Fruit fly (Drosophila melanogaster) whole organism, pupa: ENCODE data around the gene twit.

Source experiments
- CG12605 ChIP-seq: fragments of 200-800 bp; sonication (Bioruptor generic); IDR thresholded peaks from 2 replicates; pipeline ENCODE4 v1.3.6; 2022; ENCODE audit warnings: missing biosample characterization, missing genetic modification characterization
- CG15710 ChIP-seq: fragments of 200-800 bp; sonication (Bioruptor generic); optimal IDR thresholded peaks from 2 replicates; lab custom pipeline; 2018; ENCODE audit warnings: missing biosample characterization, mild to moderate bottlenecking, missing genetic modification characterization, moderate library complexity
- CG17806 ChIP-seq: fragments of 200-800 bp; sonication (Bioruptor generic); optimal IDR thresholded peaks from 2 replicates; lab custom pipeline; 2018; ENCODE audit warnings: missing biosample characterization, mild to moderate bottlenecking, missing genetic modification characterization, moderate library complexity
- CG32121 ChIP-seq: fragments of 200-800 bp; sonication (Bioruptor generic); IDR thresholded peaks from 2 replicates; pipeline ENCODE4 v1.3.6; 2022; ENCODE audit warnings: missing biosample characterization, missing genetic modification characterization
- CG8159 ChIP-seq: fragments of 200-800 bp; sonication (Bioruptor generic); optimal IDR thresholded peaks from 3 replicates; lab custom pipeline; 2018; ENCODE audit warnings: missing biosample characterization, mild to moderate bottlenecking, missing genetic modification characterization, moderate library complexity
- CG8301 ChIP-seq: fragments of 200-800 bp; sonication (Bioruptor generic); optimal IDR thresholded peaks from 2 replicates; lab custom pipeline; 2018; ENCODE audit warnings: missing biosample characterization, mild to moderate bottlenecking, missing genetic modification characterization
- D1 ChIP-seq: fragments of 200-800 bp; sonication (Bioruptor generic); optimal IDR thresholded peaks from 2 replicates; lab custom pipeline; 2018; ENCODE audit warnings: missing biosample characterization, mild to moderate bottlenecking, missing genetic modification characterization, moderate library complexity
- EcR ChIP-seq: fragments of 200-800 bp; sonication (Bioruptor generic); optimal IDR thresholded peaks from 3 replicates; lab custom pipeline; 2019; ENCODE audit warnings: missing biosample characterization, missing genetic modification characterization, mild to moderate bottlenecking, moderate library complexity, missing genetic modification reagents
- Pif1A ChIP-seq: fragments of 200-800 bp; sonication (Bioruptor generic); optimal IDR thresholded peaks from 3 replicates; lab custom pipeline; 2016; ENCODE audit warnings: missing biosample characterization, missing genetic modification characterization
- Snoo ChIP-seq: fragments of 200-800 bp; sonication (Bioruptor generic); optimal IDR thresholded peaks from 3 replicates; lab custom pipeline; 2017; ENCODE audit warnings: missing biosample characterization, mild to moderate bottlenecking, missing genetic modification characterization, inconsistent platforms
- fd96Ca ChIP-seq: fragments of 200-800 bp; sonication (Bioruptor generic); IDR thresholded peaks from 3 replicates; pipeline ENCODE4 v1.3.6; 2022; ENCODE audit warnings: missing biosample characterization, missing genetic modification characterization
- gl ChIP-seq: fragments of 200-800 bp; sonication (Bioruptor generic); optimal IDR thresholded peaks from 2 replicates; lab custom pipeline; 2018; ENCODE audit warnings: missing biosample characterization, mild to moderate bottlenecking, missing genetic modification characterization
- rn ChIP-seq: fragments of 200-800 bp; sonication (Bioruptor generic); IDR thresholded peaks from 2 replicates; pipeline ENCODE4 v1.3.6; 2022; ENCODE audit warnings: missing biosample characterization, missing genetic modification characterization

dm6 chr2L:20808510-20809195 lies 43.7 kb upstream of the twit start:
- TF ChIP-seq rn (GFP tag; lab: Robert Waterston, UW) (no peak), gl (tag; lab: Kevin White, UChicago) (no peak), CG32121 (GFP tag; lab: Robert Waterston, UW) (no peak), Snoo (tag; lab: Kevin White, UChicago) (no peak), EcR (GFP tag; lab: Kevin White, UChicago) (no peak), CG8159 (tag; lab: Kevin White, UChicago) (no peak), Pif1A (GFP tag; lab: Kevin White, UChicago) (no peak), CG12605 (GFP tag; lab: Robert Waterston, UW) (no peak), D1 (no peak), CG15710 (no peak), CG8301 (tag; lab: Kevin White, UChicago) (no peak), fd96Ca (GFP tag; lab: Robert Waterston, UW) (no peak), CG17806 (tag; lab: Kevin White, UChicago) (no peak)
